Worm (Caenorhabditis elegans) whole organism, mixed stage, embryonic: Measurements from ENCODE around the gene R09H10.3.

ENCODE experiments used
- M03D4.4 ChIP-seq: sonication (generic microtip); optimal IDR thresholded peaks from 2 replicates; lab custom pipeline; 2017; ENCODE audit warnings: mild to moderate bottlenecking, missing genetic modification characterization, missing compliant biosample characterization
- bed-3 ChIP-seq: fragments of 200-800 bp; sonication (Bioruptor generic); optimal IDR thresholded peaks from 3 replicates; lab custom pipeline; 2018; ENCODE audit warnings: mild to moderate bottlenecking, missing genetic modification characterization, moderate library complexity, missing compliant biosample characterization
- blmp-1 ChIP-seq: fragments of 150-350 bp; optimal IDR thresholded peaks from 2 replicates; lab custom pipeline; 2014; ENCODE audit warnings: missing biosample characterization, missing genetic modification characterization
- ceh-39 ChIP-seq: fragments of 150-350 bp; optimal IDR thresholded peaks from 2 replicates; lab custom pipeline; 2014; ENCODE audit warnings: missing biosample characterization, missing genetic modification characterization
- ceh-43 ChIP-seq: fragments of 200-800 bp; sonication (Bioruptor generic); optimal IDR thresholded peaks from 2 replicates; lab custom pipeline; 2018; ENCODE audit warnings: mild to moderate bottlenecking, missing genetic modification characterization, moderate library complexity, missing compliant biosample characterization
- ceh-83 ChIP-seq: fragments of 200-800 bp; sonication (Bioruptor generic); optimal IDR thresholded peaks from 2 replicates; lab custom pipeline; 2018; ENCODE audit warnings: mild to moderate bottlenecking, missing genetic modification characterization, missing compliant biosample characterization
- ces-1 ChIP-seq: fragments of 150-350 bp; optimal IDR thresholded peaks from 2 replicates; lab custom pipeline; 2014; ENCODE audit warnings: missing biosample characterization, missing genetic modification reagents, missing genetic modification characterization
- cnd-1 ChIP-seq: fragments of 200-800 bp; sonication (Bioruptor generic); optimal IDR thresholded peaks from 2 replicates; lab custom pipeline; 2018; ENCODE audit warnings: mild to moderate bottlenecking, missing genetic modification characterization, missing compliant biosample characterization
- drap-1 ChIP-seq: fragments of 200-800 bp; sonication (Bioruptor generic); optimal IDR thresholded peaks from 3 replicates; lab custom pipeline; 2018; ENCODE audit warnings: mild to moderate bottlenecking, missing genetic modification characterization, missing compliant biosample characterization
- elt-1 ChIP-seq: sonication (generic microtip); optimal IDR thresholded peaks from 2 replicates; lab custom pipeline; 2017; ENCODE audit warnings: missing genetic modification characterization, mild to moderate bottlenecking, missing compliant biosample characterization, antibody characterized with exemption, moderate library complexity, borderline replicate concordance; ENCODE audit not compliant: insufficient read depth
- elt-3 ChIP-seq: fragments of 150-350 bp; optimal IDR thresholded peaks from 2 replicates; lab custom pipeline; 2014; ENCODE audit warnings: missing biosample characterization, missing genetic modification characterization
- flh-1 ChIP-seq: fragments of 200-800 bp; sonication (Bioruptor generic); optimal IDR thresholded peaks from 2 replicates; lab custom pipeline; 2018; ENCODE audit warnings: mild to moderate bottlenecking, missing genetic modification characterization, moderate library complexity, missing compliant biosample characterization
- ham-2 ChIP-seq: fragments of 200-800 bp; sonication (Bioruptor generic); optimal IDR thresholded peaks from 2 replicates; lab custom pipeline; 2018; ENCODE audit warnings: mild to moderate bottlenecking, missing genetic modification characterization, missing compliant biosample characterization
- lin-13 ChIP-seq: fragments of 150-350 bp; optimal IDR thresholded peaks from 2 replicates; lab custom pipeline; 2014; ENCODE audit warnings: missing biosample characterization, missing genetic modification characterization
- lsy-2 ChIP-seq: fragments of 150-350 bp; optimal IDR thresholded peaks from 2 replicates; lab custom pipeline; 2014; ENCODE audit warnings: missing biosample characterization, missing genetic modification characterization
- mep-1 ChIP-seq: fragments of 150-350 bp; optimal IDR thresholded peaks from 2 replicates; lab custom pipeline; 2017; ENCODE audit warnings: missing biosample characterization, missing genetic modification reagents, missing genetic modification characterization, inconsistent platforms
- mls-2 ChIP-seq: sonication (generic microtip); optimal IDR thresholded peaks from 2 replicates; lab custom pipeline; 2016; ENCODE audit warnings: mild to moderate bottlenecking, missing genetic modification characterization, moderate library complexity, missing compliant biosample characterization
- nhr-12 ChIP-seq: fragments of 150-350 bp; optimal IDR thresholded peaks from 2 replicates; lab custom pipeline; 2014; ENCODE audit warnings: missing biosample characterization, missing genetic modification characterization
- nhr-2 ChIP-seq: fragments of 150-350 bp; optimal IDR thresholded peaks from 2 replicates; lab custom pipeline; 2014; ENCODE audit warnings: missing biosample characterization, missing genetic modification characterization
- nhr-28 ChIP-seq: fragments of 150-350 bp; optimal IDR thresholded peaks from 2 replicates; lab custom pipeline; 2014; ENCODE audit warnings: missing biosample characterization, missing genetic modification characterization
- nhr-76 ChIP-seq: sonication (generic microtip); optimal IDR thresholded peaks from 2 replicates; lab custom pipeline; 2017; ENCODE audit warnings: missing biosample characterization, missing genetic modification characterization
- pha-4 ChIP-seq: fragments of 150-350 bp; optimal IDR thresholded peaks from 2 replicates; lab custom pipeline; 2018; ENCODE audit warnings: missing biosample characterization, missing genetic modification reagents, missing genetic modification characterization
- sem-2 ChIP-seq: fragments of 200-800 bp; sonication (Bioruptor generic); optimal IDR thresholded peaks from 2 replicates; lab custom pipeline; 2018; ENCODE audit warnings: mild to moderate bottlenecking, missing genetic modification characterization, missing compliant biosample characterization
- snpc-4 ChIP-seq: fragments of 150-350 bp; optimal IDR thresholded peaks from 2 replicates; lab custom pipeline; 2014; ENCODE audit warnings: missing biosample characterization, missing genetic modification characterization
- tbx-8 ChIP-seq: fragments of 200-800 bp; sonication (Bioruptor generic); optimal IDR thresholded peaks from 2 replicates; lab custom pipeline; 2018; ENCODE audit warnings: mild to moderate bottlenecking, missing genetic modification characterization, moderate library complexity, missing compliant biosample characterization
- unc-120 ChIP-seq: sonication (generic microtip); optimal IDR thresholded peaks from 2 replicates; lab custom pipeline; 2017; ENCODE audit warnings: missing genetic modification characterization, missing compliant biosample characterization; ENCODE audit not compliant: poor library complexity, severe bottlenecking
- unc-39 ChIP-seq: fragments of 150-350 bp; optimal IDR thresholded peaks from 2 replicates; lab custom pipeline; 2014; ENCODE audit warnings: missing biosample characterization, missing genetic modification characterization
- unc-62 ChIP-seq: fragments of 150-350 bp; optimal IDR thresholded peaks from 2 replicates; lab custom pipeline; 2014; ENCODE audit warnings: missing biosample characterization, missing genetic modification reagents, missing genetic modification characterization
- zip-8 ChIP-seq: fragments of 150-350 bp; optimal IDR thresholded peaks from 2 replicates; lab custom pipeline; 2014; ENCODE audit warnings: missing biosample characterization, missing genetic modification characterization
- ztf-11 ChIP-seq: fragments of 150-350 bp; optimal IDR thresholded peaks from 2 replicates; lab custom pipeline; 2014; ENCODE audit warnings: missing biosample characterization, missing genetic modification characterization

R09H10.3 gene

DNA sequence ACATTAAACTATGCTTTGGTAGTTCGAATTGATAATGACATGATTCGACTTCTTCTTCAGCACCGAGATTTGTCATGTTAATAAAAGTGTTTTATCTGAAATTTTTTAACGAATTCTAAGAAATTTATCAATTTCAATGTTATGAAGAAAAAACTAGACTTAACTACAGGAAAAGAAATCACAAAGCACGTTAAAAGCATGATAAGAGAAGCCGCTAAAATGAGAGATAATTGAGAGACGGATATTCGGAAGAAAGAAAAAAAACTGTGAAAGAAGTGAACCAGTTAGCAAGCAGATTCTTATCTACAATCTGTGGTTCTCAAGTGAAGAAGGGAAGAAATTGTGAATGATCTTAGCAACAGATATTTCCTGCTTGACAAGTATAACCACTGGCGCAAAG, 17.8 kb upstream of the R09H10.3 start, which contains the start of gene C43F9.4:
Gene C43F9.4 (minus strand): TSS at position 101 of the 400 bp plus-strand sequence.
- TF ChIP-seq nhr-2, result no peak
- TF ChIP-seq snpc-4 (tag; lab: Kevin White, UChicago), result no peak

ce11 chrIV:10590649-10591048, 16.2 kb upstream of the R09H10.3 start, which contains the start of the genes C43F9.5 and nkb-2:
Gene C43F9.5, minus strand, starts transcription at chrIV:10590749.
Gene nkb-2, plus strand, starts transcription at chrIV:10590925.
- TF ChIP-seq lin-13 (tag; lab: Kevin White, UChicago) (no peak), sem-2 (GFP tag; lab: Kevin White, UChicago) (no peak), unc-39 (tag; lab: Kevin White, UChicago) (no peak), unc-120 (no peak), elt-1 (no peak), tbx-8 (GFP tag; lab: Kevin White, UChicago) (no peak), ztf-11 (tag; lab: Kevin White, UChicago) (no peak), cnd-1 (no peak), lsy-2 (tag; lab: Kevin White, UChicago) (no peak), unc-62 (GFP tag; lab: Kevin White, UChicago) (no peak), bed-3 (no peak), snpc-4 (tag; lab: Kevin White, UChicago) (no peak), ceh-83 (GFP tag; lab: Kevin White, UChicago) (no peak), nhr-28 (tag; lab: Kevin White, UChicago) (no peak), flh-1 (GFP tag; lab: Kevin White, UChicago) (no peak), ceh-39 (tag; lab: Kevin White, UChicago) (no peak)

DNA sequence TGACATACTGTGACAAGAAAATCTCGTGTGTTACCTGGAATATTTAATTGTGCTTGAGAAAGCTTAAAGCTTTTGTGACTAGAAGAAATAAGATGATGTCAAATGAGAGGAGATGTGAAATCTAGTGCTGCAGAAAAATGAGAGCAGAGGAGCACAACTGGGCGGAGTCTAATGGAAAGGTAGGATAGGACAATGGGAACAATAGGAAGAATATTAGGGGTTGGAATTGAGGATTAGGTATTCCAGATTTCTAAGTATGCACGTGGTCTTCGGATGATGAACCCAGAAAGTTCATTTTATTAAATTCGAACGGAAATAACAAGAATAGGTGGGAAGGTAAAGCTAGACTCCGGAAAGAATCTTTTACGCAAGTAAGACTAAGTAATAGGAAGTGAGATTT, 13.3 kb upstream of the R09H10.3 start, which contains the start of gene C43F9.7:
Gene C43F9.7 (minus strand): TSS at position 101 of the 400 bp plus-strand sequence.
- TF ChIP-seq ces-1 (GFP tag; lab: Kevin White, UChicago) (no peak), drap-1 (GFP tag; lab: Kevin White, UChicago) (no peak), elt-3 (no peak), nhr-76 (tag; lab: Kevin White, UChicago) (no peak), ceh-43 (GFP tag; lab: Kevin White, UChicago) (no peak), elt-1 (no peak), mls-2 (tag; lab: Kevin White, UChicago) (no peak), nhr-12 (no peak), blmp-1 (tag; lab: Kevin White, UChicago) (no peak), ztf-11 (tag; lab: Kevin White, UChicago) (no peak), nhr-28 (tag; lab: Kevin White, UChicago) (no peak), zip-8 (tag; lab: Kevin White, UChicago) (no peak), lin-13 (tag; lab: Kevin White, UChicago) (no peak), ceh-39 (tag; lab: Kevin White, UChicago) (no peak), sem-2 (GFP tag; lab: Kevin White, UChicago) (no peak), ham-2 (GFP tag; lab: Kevin White, UChicago) (no peak), unc-62 (GFP tag; lab: Kevin White, UChicago) (no peak), mep-1 (tag; lab: Kevin White, UChicago) (no peak)
- TF ChIP-seq, all 35 proteins: peak for 0

DNA sequence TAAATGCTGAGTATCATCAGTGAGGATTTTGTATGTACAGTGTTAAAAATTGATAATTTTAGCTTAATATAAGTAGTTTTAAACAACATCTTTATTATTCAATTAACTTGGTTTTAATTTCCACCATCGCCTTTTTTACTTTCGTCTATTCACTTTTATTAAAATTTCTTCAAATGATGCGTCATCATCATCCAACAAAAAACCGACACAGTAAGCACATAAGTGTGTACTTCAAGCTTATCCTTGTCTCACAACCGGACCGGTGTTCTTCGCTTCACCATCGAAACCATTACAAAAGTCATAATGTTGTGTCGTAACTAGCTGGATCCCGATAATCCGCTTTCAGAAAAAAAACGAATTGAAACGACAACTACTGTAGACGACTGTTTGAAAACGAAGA, 10.3 kb upstream of the R09H10.3 start, which contains the start of gene C43F9.11:
Gene C43F9.11 (plus strand): TSS at position 301 of the 400 bp plus-strand sequence.
- TF ChIP-seq blmp-1 (tag; lab: Kevin White, UChicago), result no peak
- TF ChIP-seq, all 35 proteins: peak for 0

DNA sequence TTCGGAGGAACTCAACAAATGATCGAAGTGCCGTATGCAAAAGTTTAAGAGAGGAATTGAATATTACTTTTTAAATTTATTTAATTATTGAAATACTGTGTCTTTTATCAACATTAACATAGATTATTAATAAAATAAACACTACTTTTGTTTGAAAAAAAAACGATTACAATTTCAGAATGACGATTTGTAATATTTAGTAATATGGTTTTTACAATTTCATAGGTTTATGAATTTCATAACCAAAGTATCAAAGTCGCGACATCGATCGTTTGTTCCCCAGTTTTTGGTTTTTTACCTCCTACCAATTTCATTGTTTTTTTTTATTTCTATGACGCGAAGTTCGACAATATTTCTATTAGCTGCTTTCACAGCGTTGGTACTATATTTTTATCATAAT, 6.8 kb upstream of the R09H10.3 start, which contains the start of gene R09H10.1:
Gene R09H10.1 (plus strand): TSS at position 301 of the 400 bp plus-strand sequence.
- TF ChIP-seq M03D4.4 (tag; lab: Kevin White, UChicago), result no peak
- TF ChIP-seq elt-1, result no peak
- TF ChIP-seq unc-62 (GFP tag; lab: Kevin White, UChicago), result no peak
- TF ChIP-seq pha-4 (tag; lab: Kevin White, UChicago), result no peak
- no peak for TF ChIP-seq blmp-1 (tag; lab: Kevin White, UChicago)
- no peak for TF ChIP-seq tbx-8 (GFP tag; lab: Kevin White, UChicago)
- TF ChIP-seq ceh-39 (tag; lab: Kevin White, UChicago), result no peak
- no peak for TF ChIP-seq nhr-28 (tag; lab: Kevin White, UChicago)
